Worm (Caenorhabditis elegans): ENCODE results near the gene thoc-2.

thoc-2 gene

ce11 chrIII:6374947-6375415 lies 7.1 kb downstream of the thoc-2 start, which contains the start of the genes rps-13 and nfx-1 (continued):
- no peak for TF ChIP-seq egl-43 (GFP tag; IDR thresholded peaks at IDR 0.05)
- no peak for TF ChIP-seq php-3 (GFP tag; IDR thresholded peaks at IDR 0.05)
- peak; percentile 82 for TF ChIP-seq mes-2 (tag; optimal IDR thresholded peaks at IDR 0.05; ENCODE audit: poor library complexity, severe bottlenecking)
- peak; percentile 43 for TF ChIP-seq mxl-3 (GFP tag; optimal IDR thresholded peaks at IDR 0.05)
- no peak for TF ChIP-seq nhr-102 (tag; optimal IDR thresholded peaks at IDR 0.05)
- no peak for TF ChIP-seq F10B5.3 (tag; optimal IDR thresholded peaks at IDR 0.05)
- TF ChIP-seq ceh-82 (tag; optimal IDR thresholded peaks at IDR 0.05), result no peak

ce11 chrIII:6379129-6379528 lies 11.3 kb downstream of the thoc-2 start, which contains the start of gene C16A3.6:
TSS of gene C16A3.6 (plus strand) at chrIII:6379212.
- TF ChIP-seq lin-38 (GFP tag; IDR thresholded peaks at IDR 0.05) (peak; percentile 66), zip-11 (GFP tag; IDR thresholded peaks at IDR 0.05) (no peak), T26A8.4 (GFP tag; IDR thresholded peaks at IDR 0.05) (0 out of 2 replicates have a peak, but pooled peaks have one; percentile 31), unc-62 (GFP tag; optimal IDR thresholded peaks at IDR 0.05 in 1 of 2) (peak in 1 of 2 experiments; percentile 71), unc-62 (tag; optimal IDR thresholded peaks at IDR 0.05) (no peak), arid-1 (GFP tag; conservative IDR thresholded peaks at IDR 0.05) (0 out of 2 replicates have a peak, but pooled peaks have one; percentile 33), nhr-48 (tag; optimal IDR thresholded peaks at IDR 0.05) (peak; percentile 3), hmg-1.1 (GFP tag; IDR thresholded peaks at IDR 0.05) (peak; percentile 54), lin-1 (GFP tag; IDR thresholded peaks at IDR 0.05) (no peak), jun-1 (tag; optimal IDR thresholded peaks at IDR 0.05) (no peak), mes-2 (tag; optimal IDR thresholded peaks at IDR 0.05; ENCODE audit: poor library complexity, severe bottlenecking) (peak; percentile 72), ama-1 (optimal IDR thresholded peaks at IDR 0.05) (peak; percentile 32), Y105C5A.15 (GFP tag; IDR thresholded peaks at IDR 0.05) (no peak), rbr-2 (tag; optimal IDR thresholded peaks at IDR 0.05) (no peak), set-16 (GFP tag; IDR thresholded peaks at IDR 0.05) (no peak), mdl-1 (tag; optimal IDR thresholded peaks at IDR 0.05) (peak in 1 of 2 experiments; percentile 26), lsy-2 (tag; optimal IDR thresholded peaks at IDR 0.05) (peak in 1 of 2 experiments; percentile 72), ceh-82 (tag; optimal IDR thresholded peaks at IDR 0.05) (no peak), daf-19 (GFP tag; conservative IDR thresholded peaks at IDR 0.05) (0 out of 2 replicates have a peak, but pooled peaks have one; percentile 23), dpl-1 (GFP tag; optimal IDR thresholded peaks at IDR 0.05) (no peak), F26F4.8 (GFP tag; conservative IDR thresholded peaks at IDR 0.05) (no peak), pha-4 (GFP tag; IDR thresholded peaks at IDR 0.05) (no peak; the same call in 1 of the 2 replicates), pha-4 (tag; optimal IDR thresholded peaks at IDR 0.05) (no peak), F44E2.7 (GFP tag; IDR thresholded peaks at IDR 0.05) (no peak), dve-1 (tag; optimal IDR thresholded peaks at IDR 0.05; ENCODE audit: insufficient read depth) (peak; percentile 4), daf-16 (GFP tag; optimal IDR thresholded peaks at IDR 0.05) (no peak), daf-16 (tag; optimal IDR thresholded peaks at IDR 0.05) (peak; percentile 15), aha-1 (tag) (peak; percentile 1), hlh-30 (tag; optimal IDR thresholded peaks at IDR 0.05; ENCODE audit: insufficient read depth) (peak; percentile 75), lin-15B (tag; optimal IDR thresholded peaks at IDR 0.05) (no peak), mep-1 (tag; optimal IDR thresholded peaks at IDR 0.05) (peak; percentile 22)

DNA sequence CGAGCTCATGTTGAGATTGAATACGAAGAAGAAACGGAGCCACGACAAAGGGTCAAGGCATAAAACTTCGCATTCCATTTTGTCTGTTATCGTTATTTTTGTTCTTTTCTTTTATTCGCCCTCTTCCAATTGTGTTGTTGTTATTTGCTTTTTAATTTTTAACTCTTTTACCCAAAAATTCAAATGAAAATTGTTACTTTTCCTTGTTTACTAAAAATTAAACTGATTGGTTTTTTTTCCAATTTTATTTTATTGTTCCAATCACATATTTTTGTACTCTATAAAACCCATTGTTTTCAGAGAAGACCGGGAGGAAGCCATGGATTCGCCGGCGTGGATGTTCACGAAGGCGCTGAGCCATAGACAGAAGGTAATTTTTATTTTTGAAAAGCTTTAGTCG lies 12.6 kb downstream of the thoc-2 start, which contains the start of gene C16A3.5:
Gene C16A3.5 (plus strand): TSS at position 301 of the 400 bp plus-strand sequence.
- TF ChIP-seq ama-1 (optimal IDR thresholded peaks at IDR 0.05), result peak; percentile 55
- no peak for TF ChIP-seq ztf-11 (tag; optimal IDR thresholded peaks at IDR 0.05)

Data from whole organism, L4 larva.